Fruit fly (Drosophila melanogaster) whole organism, pupa: ENCODE measurements around the gene CG7182.

Source experiments
- CG10348 ChIP-seq: fragments of 200-800 bp; sonication (Bioruptor generic); IDR thresholded peaks from 2 replicates; pipeline ENCODE4 v1.3.6; 2022; ENCODE audit warnings: missing biosample characterization, missing genetic modification characterization
- CG12605 ChIP-seq: fragments of 200-800 bp; sonication (Bioruptor generic); IDR thresholded peaks from 2 replicates; pipeline ENCODE4 v1.3.6; 2022; ENCODE audit warnings: missing biosample characterization, missing genetic modification characterization
- CG13204 ChIP-seq: fragments of 200-800 bp; sonication (Bioruptor generic); optimal IDR thresholded peaks from 2 replicates; lab custom pipeline; 2018; ENCODE audit warnings: missing biosample characterization, mild to moderate bottlenecking, missing genetic modification characterization, moderate library complexity
- CG14655 ChIP-seq: fragments of 200-800 bp; sonication (Bioruptor generic); optimal IDR thresholded peaks from 3 replicates; lab custom pipeline; 2017; ENCODE audit warnings: mild to moderate bottlenecking, missing biosample characterization, missing genetic modification reagents, missing genetic modification characterization
- CG15710 ChIP-seq: fragments of 200-800 bp; sonication (Bioruptor generic); optimal IDR thresholded peaks from 2 replicates; lab custom pipeline; 2018; ENCODE audit warnings: missing biosample characterization, mild to moderate bottlenecking, missing genetic modification characterization, moderate library complexity
- CG17806 ChIP-seq: fragments of 200-800 bp; sonication (Bioruptor generic); optimal IDR thresholded peaks from 2 replicates; lab custom pipeline; 2018; ENCODE audit warnings: missing biosample characterization, mild to moderate bottlenecking, missing genetic modification characterization, moderate library complexity
- CG32121 ChIP-seq: fragments of 200-800 bp; sonication (Bioruptor generic); IDR thresholded peaks from 2 replicates; pipeline ENCODE4 v1.3.6; 2022; ENCODE audit warnings: missing biosample characterization, missing genetic modification characterization
- CG34367 ChIP-seq: fragments of 200-800 bp; sonication (Bioruptor generic); optimal IDR thresholded peaks from 2 replicates; lab custom pipeline; 2018; ENCODE audit warnings: missing biosample characterization, mild to moderate bottlenecking, missing genetic modification characterization
- CG4496 ChIP-seq: fragments of 200-800 bp; sonication (Bioruptor generic); IDR thresholded peaks from 3 replicates; pipeline ENCODE4 v1.3.6; 2022; ENCODE audit warnings: missing biosample characterization, missing genetic modification characterization
- CG8159 ChIP-seq: fragments of 200-800 bp; sonication (Bioruptor generic); optimal IDR thresholded peaks from 3 replicates; lab custom pipeline; 2018; ENCODE audit warnings: missing biosample characterization, mild to moderate bottlenecking, missing genetic modification characterization, moderate library complexity
- CG8301 ChIP-seq: fragments of 200-800 bp; sonication (Bioruptor generic); optimal IDR thresholded peaks from 2 replicates; lab custom pipeline; 2018; ENCODE audit warnings: missing biosample characterization, mild to moderate bottlenecking, missing genetic modification characterization
- CG9948 ChIP-seq: fragments of 200-800 bp; sonication (Bioruptor generic); optimal IDR thresholded peaks from 2 replicates; lab custom pipeline; 2018; ENCODE audit warnings: missing biosample characterization, mild to moderate bottlenecking, missing genetic modification characterization, moderate library complexity
- D1 ChIP-seq: fragments of 200-800 bp; sonication (Bioruptor generic); optimal IDR thresholded peaks from 2 replicates; lab custom pipeline; 2018; ENCODE audit warnings: missing biosample characterization, mild to moderate bottlenecking, missing genetic modification characterization, moderate library complexity
- EcR ChIP-seq: fragments of 200-800 bp; sonication (Bioruptor generic); optimal IDR thresholded peaks from 3 replicates; lab custom pipeline; 2019; ENCODE audit warnings: missing biosample characterization, missing genetic modification characterization, mild to moderate bottlenecking, moderate library complexity, missing genetic modification reagents
- Ets98B ChIP-seq: fragments of 200-800 bp; sonication (Bioruptor generic); IDR thresholded peaks from 2 replicates; pipeline ENCODE4 v1.3.6; 2022; ENCODE audit warnings: missing biosample characterization, missing genetic modification characterization
- Pif1A ChIP-seq: fragments of 200-800 bp; sonication (Bioruptor generic); optimal IDR thresholded peaks from 3 replicates; lab custom pipeline; 2016; ENCODE audit warnings: missing biosample characterization, missing genetic modification characterization
- Pif1B ChIP-seq: fragments of 200-800 bp; sonication (Bioruptor generic); optimal IDR thresholded peaks from 3 replicates; lab custom pipeline; 2016; ENCODE audit warnings: missing biosample characterization, missing genetic modification characterization
- Snoo ChIP-seq: fragments of 200-800 bp; sonication (Bioruptor generic); optimal IDR thresholded peaks from 3 replicates; lab custom pipeline; 2017; ENCODE audit warnings: missing biosample characterization, mild to moderate bottlenecking, missing genetic modification characterization, inconsistent platforms
- fd96Ca ChIP-seq: fragments of 200-800 bp; sonication (Bioruptor generic); IDR thresholded peaks from 3 replicates; pipeline ENCODE4 v1.3.6; 2022; ENCODE audit warnings: missing biosample characterization, missing genetic modification characterization
- gl ChIP-seq: fragments of 200-800 bp; sonication (Bioruptor generic); optimal IDR thresholded peaks from 2 replicates; lab custom pipeline; 2018; ENCODE audit warnings: missing biosample characterization, mild to moderate bottlenecking, missing genetic modification characterization
- rn ChIP-seq: fragments of 200-800 bp; sonication (Bioruptor generic); IDR thresholded peaks from 2 replicates; pipeline ENCODE4 v1.3.6; 2022; ENCODE audit warnings: missing biosample characterization, missing genetic modification characterization

The CG7182 gene

dm6 chr3L:8393549-8393948 lies 47.4 kb upstream of the CG7182 start, which contains the start of gene Jon66Cii:
Gene Jon66Cii (minus strand): TSS chr3L:8393649.
- TF ChIP-seq D1 (tag; lab: Kevin White, UChicago): no peak
- no peak for TF ChIP-seq Pif1A (GFP tag; lab: Kevin White, UChicago)
- TF ChIP-seq CG8159: no peak
- no peak for TF ChIP-seq CG14655 (GFP tag; lab: Kevin White, UChicago)
- no peak for TF ChIP-seq CG32121
- TF ChIP-seq CG15710 (tag; lab: Kevin White, UChicago): no peak
- no peak for TF ChIP-seq rn (GFP tag; lab: Robert Waterston, UW)
- no peak for TF ChIP-seq gl (tag; lab: Kevin White, UChicago)
- no peak for TF ChIP-seq CG13204
- no peak for TF ChIP-seq CG9948
- no peak for TF ChIP-seq Snoo (tag; lab: Kevin White, UChicago)
- TF ChIP-seq CG4496 (GFP tag; lab: Robert Waterston, UW): no peak

DNA sequence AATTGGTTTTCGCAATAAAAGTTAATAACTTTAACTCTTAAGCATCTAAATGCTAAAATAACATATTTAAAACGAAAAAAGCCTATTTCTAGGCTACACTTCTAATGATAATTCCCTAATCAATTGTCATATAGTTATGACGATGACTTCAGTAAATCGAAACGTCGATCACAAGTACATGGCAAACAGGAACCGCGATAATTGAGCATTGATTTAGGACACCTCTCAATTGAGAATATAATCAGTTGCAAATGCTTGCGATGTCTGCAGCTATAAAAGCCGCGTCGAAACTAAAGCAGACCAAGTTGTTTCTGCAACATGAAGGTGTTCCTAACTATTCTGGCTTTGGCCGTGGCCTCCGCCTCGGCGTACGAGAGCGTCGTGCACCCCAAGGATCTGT lies 45.1 kb upstream of the CG7182 start, which contains the start of gene Jon66Ci:
TSS of gene Jon66Ci (plus strand) at position 301 of the 400 bp plus-strand sequence.
- no peak for TF ChIP-seq CG32121
- no peak for TF ChIP-seq gl (tag; lab: Kevin White, UChicago)
- no peak for TF ChIP-seq rn (GFP tag; lab: Robert Waterston, UW)
- no peak for TF ChIP-seq EcR
- no peak for TF ChIP-seq CG34367 (tag; lab: Kevin White, UChicago)
- TF ChIP-seq CG17806 (tag; lab: Kevin White, UChicago): no peak
- no peak for TF ChIP-seq CG8159
- no peak for TF ChIP-seq Ets98B (GFP tag; lab: Robert Waterston, UW)
- no peak for TF ChIP-seq CG8301 (tag; lab: Kevin White, UChicago)

- TF ChIP-seq CG32121 (peak; percentile 13; the same call in 1 of the 2 replicates), gl (tag; lab: Kevin White, UChicago) (peak; percentile 44), Pif1A (GFP tag; lab: Kevin White, UChicago) (peak; percentile 86), D1 (tag; lab: Kevin White, UChicago) (peak; percentile 69), CG10348 (GFP tag; lab: Robert Waterston, UW) (no peak), CG34367 (tag; lab: Kevin White, UChicago) (peak; percentile 81), Pif1B (GFP tag; lab: Kevin White, UChicago) (peak; percentile 85), fd96Ca (GFP tag; lab: Robert Waterston, UW) (peak; percentile 79), Ets98B (GFP tag; lab: Robert Waterston, UW) (peak; percentile 64), CG9948 (peak; percentile 86), CG13204 (peak; percentile 54), CG8159 (peak; percentile 90), CG8301 (tag; lab: Kevin White, UChicago) (peak; percentile 91), Snoo (tag; lab: Kevin White, UChicago) (peak; percentile 67), rn (GFP tag; lab: Robert Waterston, UW) (no peak), EcR (no peak), CG14655 (GFP tag; lab: Kevin White, UChicago) (peak; percentile 93), CG15710 (tag; lab: Kevin White, UChicago) (peak; percentile 86), CG4496 (GFP tag; lab: Robert Waterston, UW) (peak; percentile 41; the same call in 2 of the 3 replicates), CG17806 (tag; lab: Kevin White, UChicago) (peak; percentile 79), CG12605 (GFP tag; lab: Robert Waterston, UW) (peak; percentile 63; the same call in 1 of the 2 replicates)
- TF ChIP-seq, all 21 proteins: peak for 18
These were observed 38.9 kb upstream of the CG7182 start for dm6 chr3L:8385055-8385454.

DNA sequence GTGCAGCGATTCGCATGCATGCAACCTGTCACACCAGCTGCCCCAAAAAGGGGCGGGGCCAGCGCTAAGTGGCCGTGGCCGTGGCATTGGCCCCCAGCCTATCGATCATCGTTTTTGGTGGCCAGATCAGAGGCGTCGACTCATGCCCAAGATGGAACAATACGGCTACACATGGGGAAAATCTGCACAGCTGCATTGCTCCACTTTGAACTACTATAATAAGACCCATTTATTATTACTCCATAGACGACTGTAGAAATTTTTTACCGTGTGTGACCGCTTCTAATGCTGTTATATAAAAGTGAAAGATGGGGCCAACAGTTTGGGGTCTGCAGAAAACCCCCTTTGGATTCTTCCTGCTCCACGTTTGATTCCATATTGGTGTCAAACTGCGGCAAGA lies 37.8 kb upstream of the CG7182 start:
- TF ChIP-seq CG10348 (GFP tag; lab: Robert Waterston, UW) (0 out of 2 replicates have a peak, but pooled peaks have one; percentile 13), Ets98B (GFP tag; lab: Robert Waterston, UW) (0 out of 2 replicates have a peak, but pooled peaks have one; percentile 14), CG8159 (no peak), EcR (no peak), rn (GFP tag; lab: Robert Waterston, UW) (no peak), CG15710 (tag; lab: Kevin White, UChicago) (no peak), CG8301 (tag; lab: Kevin White, UChicago) (peak; percentile 32), CG13204 (no peak), Pif1B (GFP tag; lab: Kevin White, UChicago) (peak; percentile 12), gl (tag; lab: Kevin White, UChicago) (no peak), CG14655 (GFP tag; lab: Kevin White, UChicago) (peak; percentile 21), CG4496 (GFP tag; lab: Robert Waterston, UW) (no peak), CG17806 (tag; lab: Kevin White, UChicago) (no peak), Snoo (tag; lab: Kevin White, UChicago) (no peak), D1 (tag; lab: Kevin White, UChicago) (no peak), CG12605 (GFP tag; lab: Robert Waterston, UW) (no peak), Pif1A (GFP tag; lab: Kevin White, UChicago) (peak; percentile 43), CG34367 (tag; lab: Kevin White, UChicago) (no peak), CG9948 (no peak), fd96Ca (GFP tag; lab: Robert Waterston, UW) (peak; percentile 30; the same call in 1 of the 3 replicates), CG32121 (no peak)
- TF ChIP-seq, all 21 proteins: peak for 7

DNA sequence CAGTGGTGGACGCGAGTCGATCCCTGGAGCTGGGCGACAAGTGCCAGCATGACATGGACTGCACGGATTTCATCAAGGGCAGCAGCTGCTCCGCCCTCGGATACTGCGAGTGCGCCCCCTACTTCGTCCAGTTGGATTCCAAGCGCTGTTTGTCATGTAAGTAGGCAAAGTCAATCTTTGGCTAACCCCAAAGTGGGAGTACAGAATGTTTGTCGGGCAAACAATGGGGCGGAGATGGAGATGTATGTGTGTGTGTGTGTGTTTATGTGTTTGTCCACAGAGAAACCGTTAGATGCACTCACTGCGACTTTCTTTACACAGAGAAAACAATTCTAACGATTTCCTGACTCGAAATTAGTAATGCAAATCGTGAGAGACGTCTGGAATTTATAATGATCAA lies 33.0 kb upstream of the CG7182 start:
- TF ChIP-seq Snoo (tag; lab: Kevin White, UChicago) (no peak), CG9948 (no peak), CG32121 (no peak), D1 (tag; lab: Kevin White, UChicago) (no peak), gl (tag; lab: Kevin White, UChicago) (no peak), CG8159 (no peak), CG4496 (GFP tag; lab: Robert Waterston, UW) (no peak), rn (GFP tag; lab: Robert Waterston, UW) (no peak), Pif1B (GFP tag; lab: Kevin White, UChicago) (no peak), fd96Ca (GFP tag; lab: Robert Waterston, UW) (no peak), Pif1A (GFP tag; lab: Kevin White, UChicago) (no peak), CG12605 (GFP tag; lab: Robert Waterston, UW) (no peak), CG14655 (GFP tag; lab: Kevin White, UChicago) (no peak), CG10348 (GFP tag; lab: Robert Waterston, UW) (no peak), CG15710 (tag; lab: Kevin White, UChicago) (no peak), Ets98B (GFP tag; lab: Robert Waterston, UW) (no peak), CG17806 (tag; lab: Kevin White, UChicago) (no peak), CG8301 (tag; lab: Kevin White, UChicago) (no peak)
- TF ChIP-seq, all 21 proteins: peak for 0
